Worm (Caenorhabditis elegans): Measurements from ENCODE around the gene rha-2.

DNA sequence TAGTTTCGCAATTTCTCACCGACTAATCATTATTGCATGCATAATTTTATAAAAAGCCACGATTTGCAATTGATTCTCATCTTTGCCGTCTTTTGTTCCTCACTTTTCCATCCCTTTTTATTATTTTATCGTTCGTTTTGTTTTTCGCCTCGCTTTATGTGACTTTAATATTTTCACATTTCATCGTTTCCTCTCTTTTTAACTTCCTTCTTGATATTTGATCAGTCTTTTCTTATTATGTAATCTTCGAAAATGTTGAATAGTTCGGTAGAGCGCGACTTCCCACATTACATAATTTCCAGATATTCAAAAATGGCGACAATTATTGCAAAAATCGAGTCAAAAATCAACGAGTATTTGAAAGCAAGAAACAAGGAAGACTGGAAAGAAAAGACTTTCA is 8.8 kb downstream of the rha-2 start, which contains the start of gene C06E1.1:
- TF ChIP-seq flt-1 (GFP tag; IDR thresholded peaks at IDR 0.05) (no peak), T22C8.4 (GFP tag; IDR thresholded peaks at IDR 0.05) (no peak)

Data from whole organism, midembryonic.